Fruit fly (Drosophila melanogaster) S2 (cell line): ENCODE data around the gene Acp1.

Experiments
- CG8478 ChIP-seq: fragments of >200 bp; optimal IDR thresholded peaks from 2 replicates; lab custom pipeline; 2018
- CTCF ChIP-seq, 2 experiments: fragments of >200 bp; optimal IDR thresholded peaks; 2 replicates each; lab custom pipeline; 2018

- TF ChIP-seq CG8478 (lab: Kevin White, UChicago) (no peak), CTCF (optimal IDR thresholded peaks at IDR 0.05; lab: Kevin White, UChicago) (no peak)
These were observed 19.2 kb downstream of the Acp1 start for dm6 chr2L:7722102-7722501.
